Fruit fly (Drosophila melanogaster): ENCODE data around the gene tim.

The tim gene

DNA sequence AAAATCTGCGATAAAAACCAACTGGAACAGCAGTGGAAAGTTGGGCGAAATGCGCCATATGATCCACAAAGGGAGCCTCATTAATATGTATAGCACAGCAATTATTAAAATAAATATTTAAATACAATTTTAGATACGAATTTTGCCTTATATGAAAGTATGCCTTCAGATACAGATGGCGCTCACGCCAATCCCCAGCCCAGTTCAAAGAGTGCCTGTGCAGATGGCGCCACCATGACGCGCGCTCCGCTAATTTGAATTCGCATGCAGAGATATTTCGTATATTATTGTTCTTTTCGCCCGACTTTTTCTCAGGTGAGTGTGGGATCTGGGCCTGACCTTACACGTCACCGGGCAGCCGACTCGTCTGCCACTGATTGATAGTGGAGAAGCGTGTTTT lies 35.7 kb downstream of the tim start, which contains the start of gene Pgant4 (continued):
- TF ChIP-seq Oaz (GFP tag; IDR thresholded peaks at IDR 0.05): no peak
- TF ChIP-seq Stat92E (GFP tag; optimal IDR thresholded peaks at IDR 0.05): no peak
- TF ChIP-seq gcm2 (GFP tag; optimal IDR thresholded peaks at IDR 0.05): no peak
- no peak for TF ChIP-seq nau (GFP tag; optimal IDR thresholded peaks at IDR 0.05)
- TF ChIP-seq CG4820 (GFP tag; optimal IDR thresholded peaks at IDR 0.05): peak; percentile 51
- peak; percentile 28; the same call in 1 of the 2 replicates for TF ChIP-seq CG31441 (GFP tag; IDR thresholded peaks at IDR 0.05)
- peak; percentile 57; the same call in 1 of the 3 replicates for TF ChIP-seq CG17361 (GFP tag; IDR thresholded peaks at IDR 0.05)
- TF ChIP-seq CG4707 (GFP tag; optimal IDR thresholded peaks at IDR 0.05): no peak
- no peak for TF ChIP-seq h (optimal IDR thresholded peaks at IDR 0.05)
- no peak for TF ChIP-seq Usf (GFP tag; optimal IDR thresholded peaks at IDR 0.05)
- TF ChIP-seq prd (optimal IDR thresholded peaks at IDR 0.05): no peak
- peak; percentile 92 for TF ChIP-seq prd (GFP tag; IDR thresholded peaks at IDR 0.05)
- TF ChIP-seq kay (GFP tag; optimal IDR thresholded peaks at IDR 0.05): no peak
- no peak for TF ChIP-seq hbn (GFP tag; IDR thresholded peaks at IDR 0.05; ENCODE audit: partially characterized antibody)
- TF ChIP-seq Atf-2 (GFP tag; optimal IDR thresholded peaks at IDR 0.05): no peak
- TF ChIP-seq schlank (tag; optimal IDR thresholded peaks at IDR 0.05): peak; percentile 16
- peak; percentile 1 for TF ChIP-seq HmgD (GFP tag; optimal IDR thresholded peaks at IDR 0.05)
- no peak for TF ChIP-seq gem (tag; optimal IDR thresholded peaks at IDR 0.05)
- peak; percentile 43; the same call in 1 of the 3 replicates for TF ChIP-seq CG7357 (GFP tag; IDR thresholded peaks at IDR 0.05)
- TF ChIP-seq CG1792 (GFP tag; optimal IDR thresholded peaks at IDR 0.05): no peak
- no peak for TF ChIP-seq pros (GFP tag; optimal IDR thresholded peaks at IDR 0.05)
- no peak for TF ChIP-seq dm (GFP tag; optimal IDR thresholded peaks at IDR 0.05)
- no peak for TF ChIP-seq Dfd (GFP tag; optimal IDR thresholded peaks at IDR 0.05)
- peak; percentile 27 for TF ChIP-seq Myb (GFP tag; optimal IDR thresholded peaks at IDR 0.05)
- TF ChIP-seq cg (GFP tag; optimal IDR thresholded peaks at IDR 0.05): no peak
- TF ChIP-seq Aef1 (GFP tag; IDR thresholded peaks at IDR 0.05): peak; percentile 60; the same call in 2 of the 3 replicates
- TF ChIP-seq Scr (GFP tag; IDR thresholded peaks at IDR 0.05; ENCODE audit: partially characterized antibody): no peak
- peak; percentile 26 for TF ChIP-seq CG6813 (GFP tag; optimal IDR thresholded peaks at IDR 0.05)
- no peak for TF ChIP-seq Doc3 (GFP tag; IDR thresholded peaks at IDR 0.05; ENCODE audit: partially characterized antibody)
- TF ChIP-seq CG12071 (GFP tag; optimal IDR thresholded peaks at IDR 0.05): peak; percentile 27
- peak; percentile 41 for TF ChIP-seq CG12155 (GFP tag; optimal IDR thresholded peaks at IDR 0.05)
- TF ChIP-seq Side (GFP tag; optimal IDR thresholded peaks at IDR 0.05): no peak
- TF ChIP-seq CG31388 (GFP tag; optimal IDR thresholded peaks at IDR 0.05): no peak
- peak; percentile 93 for TF ChIP-seq CG32532 (GFP tag; IDR thresholded peaks at IDR 0.05)
- peak; percentile 10 for TF ChIP-seq tup (GFP tag; optimal IDR thresholded peaks at IDR 0.05)
- peak; percentile 85 for TF ChIP-seq CG9932 (GFP tag; IDR thresholded peaks at IDR 0.05)
- peak; percentile 1 to 48 for TF ChIP-seq chif (GFP tag; optimal IDR thresholded peaks at IDR 0.05)
- TF ChIP-seq CG7745 (tag; optimal IDR thresholded peaks at IDR 0.05): no peak
- no peak for TF ChIP-seq trem (tag; optimal IDR thresholded peaks at IDR 0.05)
- no peak for TF ChIP-seq Eip74EF (GFP tag; optimal IDR thresholded peaks at IDR 0.05)
- no peak for TF ChIP-seq CG17568 (GFP tag; optimal IDR thresholded peaks at IDR 0.05)
- TF ChIP-seq CG17359 (tag; optimal IDR thresholded peaks at IDR 0.05): peak; percentile 38
- TF ChIP-seq Dek (tag; optimal IDR thresholded peaks at IDR 0.05): peak; percentile 41
- TF ChIP-seq CG2678 (tag; optimal IDR thresholded peaks at IDR 0.05): no peak
- peak; percentile 25 for TF ChIP-seq MTF-1 (GFP tag; optimal IDR thresholded peaks at IDR 0.05; ENCODE audit: borderline replicate concordance)
- no peak for TF ChIP-seq CG11695 (GFP tag; IDR thresholded peaks at IDR 0.05)
- no peak for TF ChIP-seq ab (GFP tag; optimal IDR thresholded peaks at IDR 0.05)
- no peak for TF ChIP-seq tna (GFP tag; IDR thresholded peaks at IDR 0.05; ENCODE audit: partially characterized antibody)
- TF ChIP-seq Rfx (GFP tag; IDR thresholded peaks at IDR 0.05): peak; percentile 88
- no peak for TF ChIP-seq cas (GFP tag; IDR thresholded peaks at IDR 0.05)
- TF ChIP-seq CG16815 (GFP tag; optimal IDR thresholded peaks at IDR 0.05): peak; percentile 5
